Fruit fly (Drosophila melanogaster) whole organism, embryonic: ENCODE data around the gene sa.

Experiments used
- Awh ChIP-seq: fragments of 200-800 bp; sonication (Bioruptor generic); IDR thresholded peaks from 2 replicates; pipeline ENCODE4, ENCODE4 v1.3.6; 2022; ENCODE audit warnings: missing biosample characterization, missing genetic modification characterization
- B-H2 ChIP-seq: fragments of 200-800 bp; sonication (Bioruptor generic); optimal IDR thresholded peaks from 2 replicates; lab custom pipeline; 2018; ENCODE audit warnings: missing biosample characterization, mild to moderate bottlenecking, missing genetic modification characterization
- CG10209 ChIP-seq: fragments of 200-800 bp; sonication (Bioruptor generic); optimal IDR thresholded peaks from 3 replicates; lab custom pipeline; 2017; ENCODE audit warnings: missing biosample characterization, mild to moderate bottlenecking, missing genetic modification characterization, missing genetic modification reagents
- CG11085 ChIP-seq: fragments of 200-800 bp; sonication (Bioruptor generic); IDR thresholded peaks from 2 replicates; pipeline ENCODE4 v1.3.6; 2022; ENCODE audit warnings: missing biosample characterization, missing genetic modification characterization
- CG14965 ChIP-seq: fragments of 200-800 bp; sonication (Bioruptor generic); optimal IDR thresholded peaks from 2 replicates; lab custom pipeline; 2016; ENCODE audit warnings: missing biosample characterization, missing genetic modification characterization, borderline replicate concordance
- CG15011 ChIP-seq: fragments of 200-800 bp; sonication (Bioruptor generic); optimal IDR thresholded peaks from 3 replicates; lab custom pipeline; 2018; ENCODE audit warnings: missing biosample characterization, mild to moderate bottlenecking, missing genetic modification characterization
- CG15601 ChIP-seq: fragments of 200-800 bp; sonication (Bioruptor generic); optimal IDR thresholded peaks from 3 replicates; lab custom pipeline; 2019; ENCODE audit warnings: missing biosample characterization, mild to moderate bottlenecking, missing genetic modification characterization, moderate library complexity
- CG1647 ChIP-seq: fragments of 200-800 bp; sonication (Bioruptor generic); optimal IDR thresholded peaks from 3 replicates; lab custom pipeline; 2016; ENCODE audit warnings: missing biosample characterization, missing genetic modification characterization
- CG18619 ChIP-seq: fragments of 200-800 bp; sonication (Bioruptor generic); optimal IDR thresholded peaks from 3 replicates; lab custom pipeline; 2017; ENCODE audit warnings: missing biosample characterization, mild to moderate bottlenecking, missing genetic modification characterization
- CG2199 ChIP-seq: fragments of 200-800 bp; sonication (Bioruptor generic); IDR thresholded peaks from 3 replicates; pipeline ENCODE4 v1.3.6; 2022; ENCODE audit warnings: missing biosample characterization, missing genetic modification characterization
- CG2875 ChIP-seq: fragments of 200-800 bp; sonication (Bioruptor generic); optimal IDR thresholded peaks from 2 replicates; lab custom pipeline; 2017; ENCODE audit warnings: missing biosample characterization, mild to moderate bottlenecking, missing genetic modification characterization, missing genetic modification reagents
- CG30431 ChIP-seq: fragments of 200-800 bp; sonication (Bioruptor generic); optimal IDR thresholded peaks from 2 replicates; lab custom pipeline; 2017; ENCODE audit warnings: missing biosample characterization, missing genetic modification characterization
- CG31224 ChIP-seq: fragments of 200-800 bp; sonication (Bioruptor generic); IDR thresholded peaks from 2 replicates; pipeline ENCODE4 v1.3.6; 2022; ENCODE audit warnings: missing biosample characterization, missing genetic modification characterization
- CG33213 ChIP-seq: fragments of 200-800 bp; sonication (Bioruptor generic); optimal IDR thresholded peaks from 3 replicates; lab custom pipeline; 2016; ENCODE audit warnings: missing biosample characterization, missing genetic modification characterization
- CG33557 ChIP-seq: fragments of 200-800 bp; sonication (Bioruptor generic); optimal IDR thresholded peaks from 2 replicates; lab custom pipeline; 2019; ENCODE audit warnings: missing biosample characterization, mild to moderate bottlenecking, missing genetic modification characterization, moderate library complexity
- CG4328 ChIP-seq: fragments of 200-800 bp; sonication (Bioruptor generic); optimal IDR thresholded peaks from 3 replicates; lab custom pipeline; 2017; ENCODE audit warnings: missing biosample characterization, missing genetic modification reagents, missing genetic modification characterization
- CG6813 ChIP-seq: fragments of 200-800 bp; sonication (Bioruptor generic); optimal IDR thresholded peaks from 2 replicates; lab custom pipeline; 2017; ENCODE audit warnings: missing biosample characterization, missing genetic modification characterization, mild to moderate bottlenecking, moderate library complexity, missing genetic modification reagents
- CG6854 ChIP-seq: fragments of 200-800 bp; sonication (Bioruptor generic); optimal IDR thresholded peaks from 3 replicates; lab custom pipeline; 2017; ENCODE audit warnings: missing biosample characterization, mild to moderate bottlenecking, missing genetic modification characterization
- CG7372 ChIP-seq: fragments of 200-800 bp; sonication (Bioruptor generic); IDR thresholded peaks from 2 replicates; pipeline ENCODE4 v1.3.6; 2022; ENCODE audit warnings: missing biosample characterization, missing genetic modification characterization
- CG9727 ChIP-seq: fragments of 200-800 bp; sonication (Bioruptor generic); optimal IDR thresholded peaks from 3 replicates; lab custom pipeline; 2017; ENCODE audit warnings: missing biosample characterization, mild to moderate bottlenecking, missing genetic modification characterization
- CG9876 ChIP-seq: fragments of 200-800 bp; sonication (Bioruptor generic); optimal IDR thresholded peaks from 2 replicates; lab custom pipeline; 2016; ENCODE audit warnings: missing biosample characterization, missing genetic modification characterization
- Dek ChIP-seq: fragments of 200-800 bp; sonication (Bioruptor generic); optimal IDR thresholded peaks from 3 replicates; lab custom pipeline; 2019; ENCODE audit warnings: missing biosample characterization, mild to moderate bottlenecking, missing genetic modification characterization, moderate library complexity
- Doc3 ChIP-seq: fragments of 200-800 bp; sonication (Bioruptor generic); IDR thresholded peaks from 3 replicates; pipeline ENCODE4 v1.3.6; 2022; ENCODE audit warnings: missing biosample characterization, missing genetic modification characterization; ENCODE audit not compliant: partially characterized antibody
- Elba2 ChIP-seq: fragments of 200-800 bp; sonication (Bioruptor generic); optimal IDR thresholded peaks from 3 replicates; lab custom pipeline; 2016; ENCODE audit warnings: missing biosample characterization, missing genetic modification characterization
- Hand ChIP-seq: fragments of 200-800 bp; sonication (Bioruptor generic); optimal IDR thresholded peaks from 2 replicates; lab custom pipeline; 2017; ENCODE audit warnings: mild to moderate bottlenecking, missing biosample characterization, missing genetic modification reagents, missing genetic modification characterization
- Lim3 ChIP-seq: fragments of 200-800 bp; sonication (Bioruptor generic); IDR thresholded peaks from 2 replicates; pipeline ENCODE4 v1.3.6; 2022; ENCODE audit warnings: missing biosample characterization, missing genetic modification characterization
- Mes4 ChIP-seq: fragments of 200-800 bp; sonication (Bioruptor generic); optimal IDR thresholded peaks from 2 replicates; lab custom pipeline; 2016; ENCODE audit warnings: missing biosample characterization, missing genetic modification characterization
- Ravus ChIP-seq: fragments of 200-800 bp; sonication (Bioruptor generic); IDR thresholded peaks from 2 replicates; pipeline ENCODE4 v1.3.6; 2022; ENCODE audit warnings: missing biosample characterization, missing genetic modification characterization
- Six4 ChIP-seq: fragments of 200-800 bp; sonication (Bioruptor generic); optimal IDR thresholded peaks from 2 replicates; lab custom pipeline; 2016; ENCODE audit warnings: missing biosample characterization, missing genetic modification characterization
- Sox102F ChIP-seq: fragments of 200-800 bp; sonication (Bioruptor generic); optimal IDR thresholded peaks from 2 replicates; lab custom pipeline; 2018; ENCODE audit warnings: missing biosample characterization, mild to moderate bottlenecking, missing genetic modification characterization, moderate library complexity
- amos ChIP-seq: fragments of 200-800 bp; sonication (Bioruptor generic); IDR thresholded peaks from 2 replicates; pipeline ENCODE4 v1.3.6; 2022; ENCODE audit warnings: missing biosample characterization, missing genetic modification characterization; ENCODE audit not compliant: partially characterized antibody
- aop ChIP-seq: fragments of 200-800 bp; sonication (Bioruptor generic); IDR thresholded peaks from 2 replicates; pipeline ENCODE4 v1.3.6; 2022; ENCODE audit warnings: missing biosample characterization, missing genetic modification characterization
- ap ChIP-seq: fragments of 200-800 bp; sonication (Bioruptor generic); IDR thresholded peaks from 2 replicates; pipeline ENCODE4 v1.3.6; 2022; ENCODE audit warnings: missing biosample characterization, missing genetic modification characterization
- bbx ChIP-seq: fragments of 200-800 bp; sonication (Bioruptor generic); IDR thresholded peaks from 2 replicates; pipeline ENCODE4 v1.3.6; 2022; ENCODE audit warnings: missing biosample characterization, missing genetic modification characterization; ENCODE audit not compliant: partially characterized antibody
- bsh ChIP-seq, 2 experiments: fragments of 200-800 bp; sonication (Bioruptor generic); optimal IDR thresholded peaks; 2 replicates each; lab custom pipeline; 2017 to 2018; ENCODE audit warnings: mild to moderate bottlenecking in 2 of 2, missing biosample characterization in 2 of 2, missing genetic modification characterization in 2 of 2, moderate library complexity in 1 of 2
- dm ChIP-seq: fragments of 200-800 bp; sonication (Bioruptor generic); optimal IDR thresholded peaks from 3 replicates; lab custom pipeline; 2016; ENCODE audit warnings: missing biosample characterization, missing genetic modification characterization
- hb ChIP-seq: fragments of 200-800 bp; sonication (Bioruptor generic); IDR thresholded peaks from 3 replicates; pipeline ENCODE4 v1.3.6; 2022; ENCODE audit warnings: missing biosample characterization, missing genetic modification characterization; ENCODE audit not compliant: partially characterized antibody
- hbn ChIP-seq: fragments of 200-800 bp; sonication (Bioruptor generic); IDR thresholded peaks from 2 replicates; pipeline ENCODE4 v1.3.6; 2022; ENCODE audit warnings: missing biosample characterization, missing genetic modification characterization; ENCODE audit not compliant: partially characterized antibody
- ken ChIP-seq: fragments of 200-800 bp; sonication (Bioruptor generic); IDR thresholded peaks from 3 replicates; pipeline ENCODE4 v1.3.6; 2022; ENCODE audit warnings: missing biosample characterization, missing genetic modification characterization
- mirr ChIP-seq: fragments of 200-800 bp; sonication (Bioruptor generic); optimal IDR thresholded peaks from 3 replicates; lab custom pipeline; 2018; ENCODE audit warnings: missing biosample characterization, mild to moderate bottlenecking, missing genetic modification characterization
- nmo ChIP-seq: fragments of 200-800 bp; sonication (Bioruptor generic); optimal IDR thresholded peaks from 2 replicates; lab custom pipeline; 2018; ENCODE audit warnings: missing biosample characterization, mild to moderate bottlenecking, missing genetic modification characterization, moderate library complexity
- pho ChIP-seq: fragments of 200-800 bp; sonication (Bioruptor generic); optimal IDR thresholded peaks from 2 replicates; lab custom pipeline; 2016; ENCODE audit warnings: missing biosample characterization, missing genetic modification characterization
- prd ChIP-seq, 3 experiments: fragments of >200 bp in 2 of 3; fragments of 200-800 bp in 1 of 3; sonication (Bioruptor generic) in 1 of 3; optimal IDR thresholded peaks in 2 of 3; IDR thresholded peaks in 1 of 3; 2 replicates in 2 of 3; 3 replicates in 1 of 3; pipeline versions ENCODE4 v1.3.6 to Lab custom; 2017 to 2022; ENCODE audit warnings: missing biosample characterization in 1 of 3, missing genetic modification characterization in 1 of 3
- run ChIP-seq: fragments of 200-800 bp; sonication (Bioruptor generic); optimal IDR thresholded peaks from 3 replicates; lab custom pipeline; 2018; ENCODE audit warnings: missing biosample characterization, mild to moderate bottlenecking, missing genetic modification characterization
- sens ChIP-seq: fragments of 200-800 bp; sonication (Bioruptor generic); peaks from one replicate; lab custom pipeline; 2016; ENCODE audit warnings: missing biosample characterization, missing genetic modification characterization
- seq ChIP-seq: fragments of 200-800 bp; sonication (Bioruptor generic); IDR thresholded peaks from 2 replicates; pipeline ENCODE4 v1.3.6; 2022; ENCODE audit warnings: missing biosample characterization, missing genetic modification characterization
- shn ChIP-seq: fragments of 200-800 bp; sonication (Bioruptor generic); optimal IDR thresholded peaks from 3 replicates; lab custom pipeline; 2016; ENCODE audit warnings: missing biosample characterization, missing genetic modification characterization
- sqz ChIP-seq: fragments of 200-800 bp; sonication (Bioruptor generic); optimal IDR thresholded peaks from 3 replicates; lab custom pipeline; 2018; ENCODE audit warnings: missing biosample characterization, mild to moderate bottlenecking, missing genetic modification characterization
- trem ChIP-seq: fragments of 200-800 bp; optimal IDR thresholded peaks from 3 replicates; lab custom pipeline; 2019; ENCODE audit warnings: missing biosample characterization, mild to moderate bottlenecking, missing genetic modification characterization, moderate library complexity
- tx ChIP-seq: fragments of 200-800 bp; sonication (Bioruptor generic); optimal IDR thresholded peaks from 2 replicates; lab custom pipeline; 2016; ENCODE audit warnings: missing biosample characterization, missing genetic modification characterization
- zen ChIP-seq: fragments of 200-800 bp; sonication (Bioruptor generic); optimal IDR thresholded peaks from 3 replicates; lab custom pipeline; 2018; ENCODE audit warnings: missing biosample characterization, mild to moderate bottlenecking, missing genetic modification characterization, moderate library complexity

Gene sa

DNA sequence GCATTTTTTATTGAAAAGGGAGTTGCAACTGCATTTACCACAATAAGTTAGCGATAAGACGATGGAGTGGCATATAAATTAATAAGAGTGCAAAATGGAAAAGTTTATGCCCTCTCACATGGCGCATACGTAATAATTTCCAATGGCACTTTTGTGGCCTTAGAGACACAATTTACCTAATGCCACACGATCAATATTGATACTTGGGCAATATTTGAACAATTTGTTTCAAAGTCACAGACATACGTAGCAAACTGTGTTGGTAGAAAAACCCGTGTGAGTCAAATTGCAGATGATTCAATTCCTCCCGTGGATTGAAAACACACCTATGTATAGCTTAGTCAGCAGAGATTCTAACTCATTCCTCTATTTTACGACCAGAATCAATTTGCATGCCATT, 5.6 kb upstream of the sa start (continued):
- TF ChIP-seq Elba2, result no peak
- no peak for TF ChIP-seq sqz (GFP tag; lab: Kevin White, UChicago)
- no peak for TF ChIP-seq CG1647 (GFP tag; lab: Kevin White, UChicago)
- no peak for TF ChIP-seq Lim3 (GFP tag; lab: Robert Waterston, UW)
- TF ChIP-seq ken (GFP tag; lab: Robert Waterston, UW), result no peak
- TF ChIP-seq CG18619, result peak; percentile 16
- peak; percentile 51 for TF ChIP-seq CG6854 (GFP tag; lab: Kevin White, UChicago)
- peak; percentile 7 for TF ChIP-seq CG4328 (GFP tag; lab: Kevin White, UChicago)
- TF ChIP-seq CG9876 (GFP tag; lab: Kevin White, UChicago), result no peak
- TF ChIP-seq amos (GFP tag; lab: Robert Waterston, UW), result no peak
- TF ChIP-seq Awh (GFP tag; lab: Robert Waterston, UW), result no peak
- TF ChIP-seq mirr (GFP tag; lab: Kevin White, UChicago), result peak; percentile 37
- no peak for TF ChIP-seq CG33557 (GFP tag; lab: Kevin White, UChicago)
- no peak for TF ChIP-seq hbn (GFP tag; lab: Robert Waterston, UW)
- no peak for TF ChIP-seq Sox102F (GFP tag; lab: Kevin White, UChicago)
- TF ChIP-seq CG6813 (GFP tag; lab: Kevin White, UChicago), result peak; percentile 39
- TF ChIP-seq Hand (GFP tag; lab: Kevin White, UChicago), result no peak
- no peak for TF ChIP-seq sens (GFP tag; lab: Kevin White, UChicago)
- no peak for TF ChIP-seq CG31224 (GFP tag; lab: Robert Waterston, UW)
- TF ChIP-seq hb (GFP tag; lab: Robert Waterston, UW), result no peak
- TF ChIP-seq CG30431 (GFP tag; lab: Kevin White, UChicago), result no peak
- no peak for TF ChIP-seq CG15601 (tag; lab: Kevin White, UChicago)
- no peak for TF ChIP-seq nmo (GFP tag; lab: Kevin White, UChicago)
- no peak for TF ChIP-seq Doc3 (GFP tag; lab: Robert Waterston, UW)
- no peak for TF ChIP-seq zen (tag; lab: Kevin White, UChicago)
- TF ChIP-seq prd (optimal IDR thresholded peaks at IDR 0.05; lab: Kevin White, UChicago), result no peak
- TF ChIP-seq prd (GFP tag; IDR thresholded peaks at IDR 0.05; lab: Robert Waterston, UW), result no peak
- no peak for TF ChIP-seq CG2875 (GFP tag; lab: Kevin White, UChicago)
- TF ChIP-seq Ravus (GFP tag; lab: Robert Waterston, UW), result no peak
- TF ChIP-seq CG11085 (GFP tag; lab: Robert Waterston, UW), result no peak
- TF ChIP-seq bbx, result no peak
- TF ChIP-seq CG14965, result no peak
- TF ChIP-seq Dek (tag; lab: Kevin White, UChicago), result no peak
- no peak for TF ChIP-seq B-H2
- peak; percentile 34; the same call in 1 of the 2 replicates for TF ChIP-seq seq (GFP tag; lab: Robert Waterston, UW)
- TF ChIP-seq CG15011, result no peak
- peak; percentile 20 for TF ChIP-seq CG10209 (GFP tag; lab: Kevin White, UChicago)
- TF ChIP-seq bsh (GFP tag; optimal IDR thresholded peaks at IDR 0.05; lab: Kevin White, UChicago), result peak in 1 of 2 experiments; percentile 13
- TF ChIP-seq aop (GFP tag; lab: Robert Waterston, UW), result no peak
- no peak for TF ChIP-seq Six4 (GFP tag; lab: Kevin White, UChicago)
- no peak for TF ChIP-seq Mes4 (GFP tag; lab: Kevin White, UChicago)
- TF ChIP-seq dm (GFP tag; lab: Kevin White, UChicago), result no peak
- TF ChIP-seq tx (GFP tag; lab: Kevin White, UChicago), result no peak
- no peak for TF ChIP-seq CG33213
- TF ChIP-seq CG7372 (GFP tag; lab: Robert Waterston, UW), result no peak
- TF ChIP-seq CG9727 (GFP tag; lab: Kevin White, UChicago), result no peak
- TF ChIP-seq pho, result no peak
- TF ChIP-seq shn (GFP tag; lab: Kevin White, UChicago), result no peak
- no peak for TF ChIP-seq trem (tag; lab: Kevin White, UChicago)
- no peak for TF ChIP-seq run (tag; lab: Kevin White, UChicago)
- TF ChIP-seq CG2199 (GFP tag; lab: Robert Waterston, UW), result no peak
- TF ChIP-seq ap (GFP tag; lab: Robert Waterston, UW), result no peak
